Worm (Caenorhabditis elegans) whole organism, young adult: ENCODE measurements around the gene R07E5.19.

Experiments used
- B0035.1 ChIP-seq: sonication (generic microtip); optimal IDR thresholded peaks from 2 replicates; lab custom pipeline; 2016; ENCODE audit warnings: missing genetic modification characterization, mild to moderate bottlenecking, missing compliant biosample characterization, missing genotype, missing genetic modification reagents
- D2030.7 ChIP-seq: fragments of 200-800 bp; sonication (Bioruptor generic); IDR thresholded peaks from 2 replicates; pipeline ENCODE4 v1.3.6; 2022; ENCODE audit warnings: missing genetic modification reagents, missing genetic modification characterization, missing compliant biosample characterization
- bed-2 ChIP-seq: fragments of 200-800 bp; sonication (Bioruptor generic); IDR thresholded peaks from 2 replicates; pipeline ENCODE4 v1.3.6; 2022; ENCODE audit warnings: missing genetic modification reagents, missing genetic modification characterization, missing compliant biosample characterization
- hmg-1.2 ChIP-seq: fragments of 200-800 bp; sonication (Bioruptor generic); IDR thresholded peaks from 2 replicates; pipeline ENCODE4 v1.3.6; 2022; ENCODE audit warnings: missing genetic modification reagents, missing genetic modification characterization, missing compliant biosample characterization
- lin-26 ChIP-seq: fragments of 200-800 bp; sonication (Bioruptor generic); IDR thresholded peaks from 2 replicates; pipeline ENCODE4 v1.3.6; 2022; ENCODE audit warnings: missing genetic modification reagents, missing genetic modification characterization, missing compliant biosample characterization
- lin-35 ChIP-seq, 3 experiments: fragments of 150-350 bp in 2 of 3; sonication (generic microtip) in 1 of 3; optimal IDR thresholded peaks; 2 replicates each; lab custom pipeline; 2014 to 2018; ENCODE audit warnings: missing biosample characterization in 3 of 3, missing genetic modification characterization in 3 of 3, missing genetic modification reagents in 3 of 3
- lin-40 ChIP-seq: sonication (generic microtip); optimal IDR thresholded peaks from 2 replicates; lab custom pipeline; 2016; ENCODE audit warnings: missing genetic modification characterization, mild to moderate bottlenecking, missing compliant biosample characterization, missing genotype, missing genetic modification reagents
- repo-1 ChIP-seq: sonication (generic microtip); optimal IDR thresholded peaks from 2 replicates; lab custom pipeline; 2017; ENCODE audit warnings: mild to moderate bottlenecking, missing genetic modification characterization, missing compliant biosample characterization
- unc-62 ChIP-seq: fragments of 150-350 bp; optimal IDR thresholded peaks from 2 replicates; lab custom pipeline; 2014; ENCODE audit warnings: missing biosample characterization, missing genetic modification reagents, missing genetic modification characterization
- ztf-28 ChIP-seq: fragments of 200-800 bp; sonication (Bioruptor generic); IDR thresholded peaks from 2 replicates; pipeline ENCODE4 v1.3.6; 2022; ENCODE audit warnings: missing genetic modification reagents, missing genetic modification characterization, missing compliant biosample characterization

- TF ChIP-seq unc-62 (GFP tag; lab: Kevin White, UChicago) (no peak), B0035.1 (tag; lab: Kevin White, UChicago) (no peak), ztf-28 (no peak), D2030.7 (GFP tag; lab: Robert Waterston, UW) (no peak), bed-2 (no peak), hmg-1.2 (GFP tag; lab: Robert Waterston, UW) (no peak), lin-35 (GFP tag; optimal IDR thresholded peaks at IDR 0.05; lab: Kevin White, UChicago) (no peak), lin-26 (GFP tag; lab: Robert Waterston, UW) (no peak), lin-40 (tag; lab: Kevin White, UChicago) (no peak), repo-1 (tag; lab: Kevin White, UChicago) (no peak)
These were observed 43.0 kb downstream of the R07E5.19 start, which contains the start of gene pals-26 for ce11 chrIII:4374854-4375253.
